Worm (Caenorhabditis elegans): Measurements from ENCODE around the gene ubc-18.

- TF ChIP-seq F13C5.2 (tag; optimal IDR thresholded peaks at IDR 0.05) (no peak), ama-1 (optimal IDR thresholded peaks at IDR 0.05) (no peak), tbx-11 (GFP tag; IDR thresholded peaks at IDR 0.05) (no peak), hnd-1 (tag; optimal IDR thresholded peaks at IDR 0.05) (no peak), ets-7 (tag; optimal IDR thresholded peaks at IDR 0.05) (no peak), hmg-4 (GFP tag; optimal IDR thresholded peaks at IDR 0.05) (no peak), B0310.2 (tag; optimal IDR thresholded peaks at IDR 0.05) (no peak), aly-1 (tag; optimal IDR thresholded peaks at IDR 0.05) (no peak), flt-1 (GFP tag; IDR thresholded peaks at IDR 0.05) (no peak), tbx-37 (GFP tag; conservative IDR thresholded peaks at IDR 0.05) (no peak), pes-1 (GFP tag; IDR thresholded peaks at IDR 0.05) (no peak), scrt-1 (GFP tag; IDR thresholded peaks at IDR 0.05) (no peak), hmbx-1 (tag; optimal IDR thresholded peaks at IDR 0.05) (no peak)
Observed at ce11 chrIII:7101814-7102477, 33.6 kb upstream of the ubc-18 start.
